Fruit fly (Drosophila melanogaster): ENCODE measurements around the gene Es2.
A peak's percentile ranks its signal among the peaks of the same experiment; 100 is the strongest.

Gene Es2

DNA sequence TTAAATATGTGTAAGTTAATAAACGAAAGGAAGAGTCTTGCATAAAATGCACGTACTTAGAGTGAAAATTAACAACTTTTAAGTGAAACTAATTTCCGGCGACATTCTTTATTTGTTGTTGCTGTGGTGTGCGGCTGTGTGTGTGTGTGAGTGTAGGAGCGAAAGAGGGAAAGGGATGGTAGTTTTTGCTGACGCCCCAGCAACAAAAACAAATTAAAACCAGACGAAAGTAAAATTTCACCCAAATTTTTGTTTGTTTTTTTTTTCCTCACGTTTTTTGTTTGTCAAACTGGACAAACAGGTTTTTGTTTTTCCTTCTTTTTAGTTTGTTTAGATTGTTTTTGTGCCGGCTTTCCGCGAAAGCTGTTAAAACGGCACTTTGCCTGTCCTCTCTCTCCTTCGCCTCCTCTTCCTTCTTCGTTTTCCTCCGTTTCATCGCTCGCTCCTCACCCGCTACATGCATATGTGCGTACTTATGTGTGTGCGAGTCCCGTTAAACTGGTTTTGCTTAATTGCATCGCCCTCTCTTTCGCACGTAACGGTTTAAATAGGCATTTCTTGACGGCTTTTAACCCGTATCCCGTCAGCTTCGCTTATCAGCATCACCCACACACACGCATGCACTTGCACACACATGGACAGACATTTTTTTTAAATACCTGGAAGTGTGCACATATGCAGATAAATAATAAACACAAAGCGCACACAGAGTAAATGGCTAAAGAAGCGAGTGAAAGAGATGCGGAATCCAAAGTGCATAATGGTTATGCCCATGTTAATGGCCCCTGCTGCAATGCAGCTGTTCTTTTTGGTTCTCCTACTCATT is 23.8 kb upstream of the Es2 start, which contains the start of gene Miga (continued):
- peak; percentile 32; the same call in 1 of the 3 replicates for TF ChIP-seq Opbp (GFP tag; IDR thresholded peaks at IDR 0.05; ENCODE audit: partially characterized antibody)
- TF ChIP-seq pnt (GFP tag; optimal IDR thresholded peaks at IDR 0.05) = no peak
- TF ChIP-seq CG7987 (GFP tag; optimal IDR thresholded peaks at IDR 0.05) = no peak
- no peak for TF ChIP-seq Sin3A (optimal IDR thresholded peaks at IDR 0.05)
- TF ChIP-seq Atf-2 (GFP tag; optimal IDR thresholded peaks at IDR 0.05) = no peak
- no peak for TF ChIP-seq CG2875 (GFP tag; optimal IDR thresholded peaks at IDR 0.05)
- TF ChIP-seq Ets97D (GFP tag; optimal IDR thresholded peaks at IDR 0.05) = no peak
- TF ChIP-seq stwl (tag; optimal IDR thresholded peaks at IDR 0.05) = no peak
- TF ChIP-seq Dad (GFP tag; optimal IDR thresholded peaks at IDR 0.05) = no peak
- no peak for TF ChIP-seq CG9609 (GFP tag; optimal IDR thresholded peaks at IDR 0.05)
- TF ChIP-seq nerfin-1 (tag; optimal IDR thresholded peaks at IDR 0.05) = no peak
- TF ChIP-seq Camta (GFP tag; optimal IDR thresholded peaks at IDR 0.05) = no peak
- no peak for TF ChIP-seq dmrt11E (tag; optimal IDR thresholded peaks at IDR 0.05)
- TF ChIP-seq ftz-f1 (GFP tag; optimal IDR thresholded peaks at IDR 0.05) = no peak
- no peak for TF ChIP-seq CG5180 (GFP tag; optimal IDR thresholded peaks at IDR 0.05)
- no peak for TF ChIP-seq Xbp1 (GFP tag; optimal IDR thresholded peaks at IDR 0.05)
- no peak for TF ChIP-seq CG7786 (GFP tag; optimal IDR thresholded peaks at IDR 0.05)
- no peak for TF ChIP-seq CG9215 (GFP tag; IDR thresholded peaks at IDR 0.05)
- TF ChIP-seq z (GFP tag; IDR thresholded peaks at IDR 0.05) = no peak
- TF ChIP-seq rib (GFP tag; IDR thresholded peaks at IDR 0.05) = peak; percentile 42; the same call in 1 of the 2 replicates
- no peak for TF ChIP-seq gro (GFP tag; optimal IDR thresholded peaks at IDR 0.05)
- no peak for TF ChIP-seq CG32532 (GFP tag; IDR thresholded peaks at IDR 0.05)
- TF ChIP-seq CG13624 (GFP tag; optimal IDR thresholded peaks at IDR 0.05) = no peak
- TF ChIP-seq CG9817 (tag; optimal IDR thresholded peaks at IDR 0.05) = no peak
- TF ChIP-seq CG5245 (GFP tag; optimal IDR thresholded peaks at IDR 0.05) = no peak
- TF ChIP-seq Dref (GFP tag; IDR thresholded peaks at IDR 0.05) = no peak
- no peak for TF ChIP-seq sc (optimal IDR thresholded peaks at IDR 0.05)
- TF ChIP-seq sc (GFP tag; optimal IDR thresholded peaks at IDR 0.05) = no peak
- TF ChIP-seq hth (optimal IDR thresholded peaks at IDR 0.05) = no peak
- no peak for TF ChIP-seq dimm (GFP tag; IDR thresholded peaks at IDR 0.05)
- TF ChIP-seq otp (GFP tag; IDR thresholded peaks at IDR 0.05) = 0 out of 3 replicates have a peak, but pooled peaks have one; percentile 5
- peak; percentile 84 for TF ChIP-seq zen (tag; optimal IDR thresholded peaks at IDR 0.05)
- no peak for TF ChIP-seq CG4360 (GFP tag; IDR thresholded peaks at IDR 0.05)
- no peak for TF ChIP-seq CG4282 (GFP tag; optimal IDR thresholded peaks at IDR 0.05)
- no peak for TF ChIP-seq sima (GFP tag; optimal IDR thresholded peaks at IDR 0.05)
- TF ChIP-seq Mrtf (GFP tag; IDR thresholded peaks at IDR 0.05) = no peak
- no peak for TF ChIP-seq CG8388 (GFP tag; optimal IDR thresholded peaks at IDR 0.05)
- TF ChIP-seq CG8924 (tag; optimal IDR thresholded peaks at IDR 0.05) = peak; percentile 23
- no peak for TF ChIP-seq phol (tag; optimal IDR thresholded peaks at IDR 0.05)
- TF ChIP-seq lola (GFP tag; optimal IDR thresholded peaks at IDR 0.05) = no peak
- no peak for TF ChIP-seq ash1 (GFP tag; optimal IDR thresholded peaks at IDR 0.05)
- no peak for TF ChIP-seq row (GFP tag; IDR thresholded peaks at IDR 0.05)
- TF ChIP-seq B-H1 (GFP tag; IDR thresholded peaks at IDR 0.05) = no peak
- TF ChIP-seq sr (GFP tag; IDR thresholded peaks at IDR 0.05) = no peak
- TF ChIP-seq ab (GFP tag; optimal IDR thresholded peaks at IDR 0.05) = no peak
- no peak for TF ChIP-seq CG3995 (GFP tag; optimal IDR thresholded peaks at IDR 0.05)
- no peak for TF ChIP-seq Usf (GFP tag; optimal IDR thresholded peaks at IDR 0.05)
- no peak for TF ChIP-seq CG43689 (GFP tag; IDR thresholded peaks at IDR 0.05)
- TF ChIP-seq mirr (GFP tag; optimal IDR thresholded peaks at IDR 0.05) = no peak
- no peak for TF ChIP-seq da (GFP tag; optimal IDR thresholded peaks at IDR 0.05)
- no peak for TF ChIP-seq CG11723 (GFP tag; optimal IDR thresholded peaks at IDR 0.05)
